Worm (Caenorhabditis elegans) whole organism, L1 larva: Measurements from ENCODE around the gene T12B5.14.
A peak's percentile ranks its signal among the peaks of the same experiment; 100 is the strongest.

Experiments
- C34B4.2 ChIP-seq: sonication (generic microtip); optimal IDR thresholded peaks from 2 replicates; lab custom pipeline; 2017; ENCODE audit warnings: mild to moderate bottlenecking, missing genetic modification characterization, missing compliant biosample characterization
- Y116A8C.19 ChIP-seq: sonication (generic microtip); optimal IDR thresholded peaks from 2 replicates; lab custom pipeline; 2016; ENCODE audit warnings: missing compliant biosample characterization, missing genetic modification characterization, borderline replicate concordance
- aly-2 ChIP-seq: fragments of 150-350 bp; optimal IDR thresholded peaks from 2 replicates; lab custom pipeline; 2014; ENCODE audit warnings: missing biosample characterization, missing genetic modification characterization
- ceh-63 ChIP-seq: fragments of 200-800 bp; sonication (Bioruptor generic); optimal IDR thresholded peaks from 2 replicates; lab custom pipeline; 2018; ENCODE audit warnings: mild to moderate bottlenecking, missing genetic modification characterization, missing compliant biosample characterization
- ceh-8 ChIP-seq: fragments of 200-800 bp; sonication (Bioruptor generic); optimal IDR thresholded peaks from 2 replicates; lab custom pipeline; 2018; ENCODE audit warnings: mild to moderate bottlenecking, missing genetic modification characterization, moderate library complexity, missing compliant biosample characterization
- ceh-90 ChIP-seq: sonication (generic microtip); optimal IDR thresholded peaks from 2 replicates; lab custom pipeline; 2016; ENCODE audit warnings: missing genetic modification characterization, missing compliant biosample characterization
- ces-1 ChIP-seq: fragments of 150-350 bp; optimal IDR thresholded peaks from 2 replicates; lab custom pipeline; 2014; ENCODE audit warnings: missing biosample characterization, missing genetic modification reagents, missing genetic modification characterization
- dpl-1 ChIP-seq, 3 experiments: fragments of 150-350 bp in 2 of 3; sonication (generic microtip) in 1 of 3; optimal IDR thresholded peaks; 2 replicates each; lab custom pipeline; 2014 to 2017; ENCODE audit warnings: missing biosample characterization in 3 of 3, missing genetic modification characterization in 3 of 3, missing genetic modification reagents in 3 of 3
- efl-1 ChIP-seq, 4 experiments: fragments of 150-350 bp; optimal IDR thresholded peaks in 3 of 4; peaks in 1 of 4; 1 replicate in 1 of 4; 2 replicates in 3 of 4; lab custom pipeline; 2014; ENCODE audit warnings: missing biosample characterization in 2 of 4, missing genetic modification characterization in 2 of 4, missing genetic modification reagents in 2 of 4
- efl-3 ChIP-seq: fragments of 200-800 bp; sonication (Bioruptor generic); optimal IDR thresholded peaks from 2 replicates; lab custom pipeline; 2018; ENCODE audit warnings: mild to moderate bottlenecking, missing genetic modification characterization, missing compliant biosample characterization
- egl-13 ChIP-seq: sonication (generic microtip); optimal IDR thresholded peaks from 2 replicates; lab custom pipeline; 2016; ENCODE audit warnings: missing genotype, missing genetic modification reagents, missing genetic modification characterization, missing compliant biosample characterization
- elt-3 ChIP-seq, 6 experiments: fragments of 150-350 bp in 1 of 6; sonication (generic microtip); optimal IDR thresholded peaks; 2 replicates each; lab custom pipeline; 2017 to 2018; ENCODE audit warnings: missing biosample characterization in 6 of 6, missing genetic modification characterization in 6 of 6, inconsistent platforms in 1 of 6
- ets-5 ChIP-seq: fragments of 200-800 bp; sonication (Bioruptor generic); IDR thresholded peaks from 2 replicates; pipeline ENCODE4 v1.3.6; 2022; ENCODE audit warnings: missing genetic modification characterization, missing compliant biosample characterization
- fkh-10 ChIP-seq: sonication (generic microtip); optimal IDR thresholded peaks from 2 replicates; lab custom pipeline; 2017; ENCODE audit warnings: missing biosample characterization, missing genetic modification reagents, missing genetic modification characterization
- fos-1 ChIP-seq: fragments of 150-350 bp; optimal IDR thresholded peaks from 2 replicates; lab custom pipeline; 2014; ENCODE audit warnings: missing biosample characterization, missing genetic modification characterization
- grh-1 ChIP-seq: fragments of 200-800 bp; sonication (Bioruptor generic); IDR thresholded peaks from 2 replicates; pipeline ENCODE4 v1.3.6; 2022; ENCODE audit warnings: missing genetic modification reagents, missing genetic modification characterization, missing compliant biosample characterization
- lin-13 ChIP-seq: fragments of 150-350 bp; optimal IDR thresholded peaks from 2 replicates; lab custom pipeline; 2014; ENCODE audit warnings: missing biosample characterization, missing genetic modification reagents, missing genetic modification characterization
- lin-14 ChIP-seq: fragments of 200-800 bp; sonication (Bioruptor generic); optimal IDR thresholded peaks from 2 replicates; lab custom pipeline; 2018; ENCODE audit warnings: mild to moderate bottlenecking, missing genetic modification characterization, moderate library complexity, missing compliant biosample characterization
- lin-15B ChIP-seq: fragments of 150-350 bp; sonication (generic microtip); optimal IDR thresholded peaks from 3 replicates; lab custom pipeline; 2014; ENCODE audit warnings: missing biosample characterization, missing genetic modification characterization
- lin-39 ChIP-seq: fragments of 150-350 bp; optimal IDR thresholded peaks from 2 replicates; lab custom pipeline; 2014; ENCODE audit warnings: missing biosample characterization, missing genetic modification reagents, missing genetic modification characterization
- lsy-2 ChIP-seq, 2 experiments: fragments of 150-350 bp; optimal IDR thresholded peaks; 2 replicates each; lab custom pipeline; 2014; ENCODE audit warnings: missing biosample characterization in 2 of 2, missing genetic modification characterization in 2 of 2
- mab-9 ChIP-seq: fragments of 200-800 bp; sonication (Bioruptor generic); IDR thresholded peaks from 2 replicates; pipeline ENCODE4 v1.3.6; 2022; ENCODE audit warnings: missing genetic modification reagents, missing genetic modification characterization, missing compliant biosample characterization
- mep-1 ChIP-seq: fragments of 150-350 bp; optimal IDR thresholded peaks from 2 replicates; lab custom pipeline; 2014; ENCODE audit warnings: missing biosample characterization, missing genetic modification characterization
- nhr-11 ChIP-seq: fragments of 150-350 bp; optimal IDR thresholded peaks from 2 replicates; lab custom pipeline; 2014; ENCODE audit warnings: missing biosample characterization, missing genetic modification characterization
- nhr-19 ChIP-seq: fragments of 200-800 bp; sonication (Bioruptor generic); conservative IDR thresholded peaks from 2 replicates; pipeline ENCODE4 v1.3.6; 2022; ENCODE audit warnings: missing genetic modification characterization, missing compliant biosample characterization
- nhr-20 ChIP-seq: sonication (generic microtip); optimal IDR thresholded peaks from 2 replicates; lab custom pipeline; 2016; ENCODE audit warnings: mild to moderate bottlenecking, missing genetic modification characterization, missing compliant biosample characterization
- nhr-28 ChIP-seq: fragments of 150-350 bp; optimal IDR thresholded peaks from 2 replicates; lab custom pipeline; 2014; ENCODE audit warnings: missing biosample characterization, missing genetic modification characterization
- nhr-47 ChIP-seq: sonication (generic microtip); optimal IDR thresholded peaks from 2 replicates; lab custom pipeline; 2016; ENCODE audit warnings: mild to moderate bottlenecking, missing genetic modification characterization, moderate library complexity, missing compliant biosample characterization
- nhr-84 ChIP-seq: sonication (generic microtip); optimal IDR thresholded peaks from 2 replicates; lab custom pipeline; 2017; ENCODE audit warnings: missing biosample characterization, missing genetic modification characterization
- pag-3 ChIP-seq: sonication (generic microtip); optimal IDR thresholded peaks from 2 replicates; lab custom pipeline; 2017; ENCODE audit warnings: missing genetic modification characterization, mild to moderate bottlenecking, missing compliant biosample characterization, antibody characterized with exemption, borderline replicate concordance; ENCODE audit not compliant: insufficient read depth
- pqm-1 ChIP-seq: sonication (generic microtip); optimal IDR thresholded peaks from 3 replicates; lab custom pipeline; 2017; ENCODE audit warnings: missing biosample characterization, missing genetic modification characterization
- snpc-4 ChIP-seq: fragments of 150-350 bp; optimal IDR thresholded peaks from 2 replicates; lab custom pipeline; 2014; ENCODE audit warnings: missing biosample characterization, missing genetic modification characterization
- sox-4 ChIP-seq: sonication (generic microtip); optimal IDR thresholded peaks from 2 replicates; lab custom pipeline; 2016; ENCODE audit warnings: missing genetic modification characterization, missing compliant biosample characterization
- swsn-7 ChIP-seq: sonication (generic microtip); optimal IDR thresholded peaks from 2 replicates; lab custom pipeline; 2016; ENCODE audit warnings: missing genetic modification characterization, missing compliant biosample characterization
- unc-130 ChIP-seq: fragments of 150-350 bp; optimal IDR thresholded peaks from 2 replicates; lab custom pipeline; 2017; ENCODE audit warnings: missing biosample characterization, missing genetic modification characterization, inconsistent platforms
- unc-30 ChIP-seq: sonication (generic microtip); optimal IDR thresholded peaks from 2 replicates; lab custom pipeline; 2017; ENCODE audit warnings: missing biosample characterization, missing genetic modification characterization
- unc-62 ChIP-seq: fragments of 150-350 bp; optimal IDR thresholded peaks from 2 replicates; lab custom pipeline; 2014; ENCODE audit warnings: missing biosample characterization, missing genetic modification reagents, missing genetic modification characterization
- unc-86 ChIP-seq: sonication (generic microtip); optimal IDR thresholded peaks from 2 replicates; lab custom pipeline; 2016; ENCODE audit warnings: missing genetic modification characterization, missing compliant biosample characterization
- vab-15 ChIP-seq: sonication (generic microtip); optimal IDR thresholded peaks from 2 replicates; lab custom pipeline; 2017; ENCODE audit warnings: missing genotype, mild to moderate bottlenecking, missing genetic modification characterization, missing compliant biosample characterization
- xbp-1 ChIP-seq: sonication (generic microtip); optimal IDR thresholded peaks from 2 replicates; lab custom pipeline; 2016; ENCODE audit warnings: missing genetic modification characterization, missing compliant biosample characterization
- zag-1 ChIP-seq: fragments of 150-350 bp; optimal IDR thresholded peaks from 2 replicates; lab custom pipeline; 2014; ENCODE audit warnings: missing biosample characterization, missing genetic modification characterization
- ztf-11 ChIP-seq, 2 experiments: sonication (generic microtip); optimal IDR thresholded peaks; 2 replicates each; lab custom pipeline; 2016 to 2017; ENCODE audit warnings: missing genetic modification characterization in 2 of 2, missing biosample characterization in 1 of 2, missing compliant biosample characterization in 1 of 2
- ztf-4 ChIP-seq: fragments of 150-350 bp; optimal IDR thresholded peaks from 2 replicates; lab custom pipeline; 2014; ENCODE audit warnings: missing biosample characterization, missing genetic modification characterization

The T12B5.14 gene

DNA sequence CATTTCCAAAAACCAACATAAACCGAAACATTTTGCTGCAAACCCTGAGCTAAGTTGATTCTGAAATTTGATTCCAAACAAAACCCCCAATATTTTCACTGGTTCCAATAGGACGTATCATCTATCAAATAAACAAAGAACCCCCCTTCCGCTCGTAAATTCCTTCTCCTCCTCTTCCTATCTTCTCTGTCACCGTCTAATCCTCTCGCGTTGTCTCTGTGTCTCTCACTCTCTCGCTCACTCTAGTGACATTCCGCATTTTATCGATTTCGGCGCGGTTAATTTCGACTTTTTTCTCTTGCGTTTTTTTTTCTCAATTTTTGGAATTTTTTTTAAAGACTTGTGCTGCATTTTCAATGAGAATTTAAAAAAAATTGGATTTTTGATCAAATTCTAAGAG, 27.3 kb downstream of the T12B5.14 start (continued):
- TF ChIP-seq egl-13 (tag; lab: Kevin White, UChicago) (no peak), ceh-90 (tag; lab: Kevin White, UChicago) (no peak), unc-62 (GFP tag; lab: Kevin White, UChicago) (no peak), nhr-11 (tag; lab: Kevin White, UChicago) (no peak), aly-2 (tag; lab: Kevin White, UChicago) (no peak), C34B4.2 (tag; lab: Kevin White, UChicago) (no peak), xbp-1 (tag; lab: Kevin White, UChicago) (peak; percentile 8), lin-13 (no peak), mep-1 (tag; lab: Kevin White, UChicago) (no peak), swsn-7 (peak; percentile 26), unc-30 (tag; lab: Kevin White, UChicago) (no peak), unc-130 (tag; lab: Kevin White, UChicago) (no peak), ces-1 (GFP tag; lab: Kevin White, UChicago) (no peak), ceh-8 (GFP tag; lab: Kevin White, UChicago) (no peak)

DNA sequence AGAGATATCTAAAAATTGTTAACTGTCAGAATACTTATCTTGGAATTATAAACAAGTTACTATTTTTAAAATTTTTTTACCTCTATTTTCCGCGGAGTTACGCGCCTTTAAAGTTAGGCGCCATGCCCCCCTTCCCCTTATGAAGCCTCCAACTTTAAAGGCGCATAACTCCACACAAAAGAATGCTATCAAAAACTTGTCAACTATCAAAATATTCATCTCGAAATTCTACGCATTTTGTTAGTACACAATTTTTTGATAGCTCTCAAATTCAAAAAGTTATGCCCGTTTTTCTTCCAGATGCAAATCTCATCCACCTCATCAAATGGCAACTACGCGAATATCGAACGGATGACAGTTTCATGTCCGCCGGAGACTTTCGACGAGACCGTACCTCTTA, 28.3 kb downstream of the T12B5.14 start, which contains the start of gene tbc-10:
Gene tbc-10 (plus strand): TSS at position 301 of the 400 bp plus-strand sequence.
- TF ChIP-seq unc-86 (tag; lab: Kevin White, UChicago) = no peak

DNA sequence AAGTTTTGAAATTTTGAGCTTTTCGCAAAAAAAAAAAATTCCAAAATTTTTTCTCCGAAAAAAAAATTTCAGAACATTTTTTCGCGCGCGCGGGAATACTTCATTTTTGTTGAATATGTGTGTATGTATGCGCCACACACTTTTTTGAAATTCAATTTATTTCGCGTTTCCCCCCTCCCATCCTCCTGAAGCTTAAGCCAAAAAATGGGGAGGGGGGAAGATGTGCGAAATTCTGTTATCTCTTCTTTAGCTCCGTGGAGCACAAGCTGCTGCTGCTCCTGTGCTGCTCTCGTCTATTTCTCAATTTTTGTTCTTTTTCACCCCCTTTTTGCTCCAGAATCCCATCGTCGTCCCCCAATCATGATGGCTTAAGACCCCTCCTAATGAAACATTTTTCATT, 34.9 kb downstream of the T12B5.14 start:
- TF ChIP-seq ces-1 (GFP tag; lab: Kevin White, UChicago) = peak; percentile 79
- TF ChIP-seq lin-14 = peak; percentile 72
- no peak for TF ChIP-seq nhr-28
- TF ChIP-seq fkh-10 (GFP tag; lab: Kevin White, UChicago) = peak; percentile 68
- peak in 1 of 3 experiments; percentile 5 for TF ChIP-seq dpl-1 (GFP tag; optimal IDR thresholded peaks at IDR 0.05; lab: Kevin White, UChicago)
- no peak for TF ChIP-seq ceh-8 (GFP tag; lab: Kevin White, UChicago)

DNA sequence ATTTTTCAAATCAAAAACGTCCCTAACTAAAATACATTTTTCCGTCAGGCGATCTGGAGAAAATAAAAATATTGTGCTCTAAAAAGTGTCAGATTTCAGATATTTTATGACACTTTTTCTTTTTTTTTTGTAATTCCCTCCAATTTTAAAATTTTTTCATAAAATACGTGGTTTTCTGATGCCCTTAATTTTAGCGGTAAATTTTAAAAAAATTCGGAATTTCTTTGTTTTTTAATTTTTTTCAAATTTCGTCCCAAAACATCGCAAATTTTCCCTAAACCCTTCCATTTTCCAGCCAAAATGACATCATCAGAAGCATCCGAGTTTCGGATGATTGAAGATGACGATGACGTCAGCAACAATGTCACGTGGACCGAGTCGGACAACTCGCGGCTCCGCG, 36.9 kb downstream of the T12B5.14 start, which contains the start of gene trp-2:
Gene trp-2 (plus strand): TSS at position 301 of the 400 bp plus-strand sequence.
- TF ChIP-seq pqm-1 (tag; lab: Kevin White, UChicago) (no peak), vab-15 (no peak), lsy-2 (tag; optimal IDR thresholded peaks at IDR 0.05; lab: Kevin White, UChicago) (no peak), efl-1 (optimal IDR thresholded peaks at IDR 0.05; lab: Kevin White, UChicago) (no peak), efl-1 (GFP tag; optimal IDR thresholded peaks at IDR 0.05 in 1 of 2; lab: Kevin White, UChicago) (no peak), elt-3 (tag; optimal IDR thresholded peaks at IDR 0.05; lab: Kevin White, UChicago) (no peak), grh-1 (GFP tag; lab: Robert Waterston, UW) (no peak), ceh-63 (no peak), sox-4 (tag; lab: Kevin White, UChicago) (no peak), fos-1 (tag; lab: Kevin White, UChicago) (no peak), mab-9 (GFP tag; lab: Robert Waterston, UW) (no peak), zag-1 (tag; lab: Kevin White, UChicago) (no peak), nhr-20 (no peak), ceh-8 (GFP tag; lab: Kevin White, UChicago) (no peak), snpc-4 (no peak), pag-3 (tag; lab: Kevin White, UChicago) (no peak)
- TF ChIP-seq, all 84 proteins: peak for 0

DNA sequence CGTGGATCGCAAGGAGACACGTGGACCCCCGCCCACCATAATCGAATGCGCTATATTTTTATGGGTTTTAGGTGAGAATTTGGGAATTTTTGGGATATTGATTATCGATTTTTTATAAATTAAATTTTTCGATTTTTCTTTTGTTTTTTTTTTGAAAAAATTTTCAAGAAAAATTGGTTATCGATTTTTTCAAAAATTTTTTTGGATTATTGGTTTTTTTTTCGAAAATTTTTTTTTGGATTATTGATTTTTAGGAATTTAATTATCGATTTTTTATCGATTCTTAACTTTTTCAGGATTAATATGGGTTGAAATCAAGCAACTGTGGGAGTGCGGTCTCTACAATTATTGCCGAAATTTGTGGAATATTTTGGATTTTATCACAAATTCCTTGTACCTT, 41.9 kb downstream of the T12B5.14 start:
- no peak for TF ChIP-seq snpc-4
- TF ChIP-seq ztf-11 (tag; optimal IDR thresholded peaks at IDR 0.05; lab: Kevin White, UChicago) = no peak
- no peak for TF ChIP-seq nhr-19 (GFP tag; lab: Robert Waterston, UW)
- TF ChIP-seq nhr-47 (tag; lab: Kevin White, UChicago) = no peak
- no peak for TF ChIP-seq ces-1 (GFP tag; lab: Kevin White, UChicago)
- no peak for TF ChIP-seq lin-39
- TF ChIP-seq aly-2 (tag; lab: Kevin White, UChicago) = no peak
- TF ChIP-seq ztf-4 (tag; lab: Kevin White, UChicago) = no peak
- no peak for TF ChIP-seq vab-15
- no peak for TF ChIP-seq xbp-1 (tag; lab: Kevin White, UChicago)
- no peak for TF ChIP-seq Y116A8C.19 (tag; lab: Kevin White, UChicago)
- TF ChIP-seq unc-130 (tag; lab: Kevin White, UChicago) = no peak
- TF ChIP-seq nhr-84 (tag; lab: Kevin White, UChicago) = no peak
- no peak for TF ChIP-seq lin-15B (tag; lab: Kevin White, UChicago)
- no peak for TF ChIP-seq efl-3 (GFP tag; lab: Kevin White, UChicago)
- TF ChIP-seq ets-5 (GFP tag; lab: Robert Waterston, UW) = no peak
- no peak for TF ChIP-seq C34B4.2 (tag; lab: Kevin White, UChicago)
- TF ChIP-seq nhr-11 (tag; lab: Kevin White, UChicago) = no peak
- no peak for TF ChIP-seq lin-14
- no peak for TF ChIP-seq nhr-28
